Fruit fly (Drosophila melanogaster): ENCODE results near the gene ttk.

ttk gene

DNA sequence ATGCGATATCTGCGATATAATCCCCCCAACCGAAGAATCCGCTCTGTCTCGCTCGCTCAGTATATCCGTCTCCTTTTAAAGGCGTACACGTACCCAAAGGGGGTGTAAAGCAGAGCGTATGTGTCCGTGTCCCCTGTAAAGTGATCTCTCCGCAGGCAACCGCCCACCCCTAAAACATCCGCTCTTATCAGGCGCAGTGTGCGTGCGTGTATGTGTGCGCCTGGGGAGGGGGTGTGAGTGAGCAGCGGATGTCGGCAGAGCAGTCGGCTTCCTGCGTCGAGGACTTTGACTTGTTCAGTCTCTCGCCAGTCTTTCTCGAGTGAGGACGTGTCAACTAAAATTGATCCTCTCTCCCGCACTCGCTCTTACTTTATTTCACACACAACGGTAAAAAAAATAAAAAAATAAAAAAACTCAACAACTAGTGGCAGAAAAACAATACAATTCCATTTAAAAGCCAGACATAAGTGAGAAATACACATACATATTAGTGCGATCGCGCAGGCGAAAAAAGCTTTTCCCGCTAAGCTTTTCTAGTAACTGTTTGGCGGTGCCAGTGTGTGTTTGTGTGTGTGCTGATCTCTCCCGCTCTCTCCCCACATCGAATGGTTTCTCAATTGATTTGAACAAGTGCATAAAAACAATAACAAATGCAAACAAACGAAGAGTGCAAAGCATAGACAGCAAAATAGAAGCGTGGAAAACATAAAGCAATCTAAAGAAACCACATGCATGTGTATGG, 12.0 kb downstream of the ttk start (continued):
- TF ChIP-seq CG10631 (GFP tag; optimal IDR thresholded peaks at IDR 0.05): no peak
- no peak for TF ChIP-seq CG31627 (GFP tag; optimal IDR thresholded peaks at IDR 0.05)
- no peak for TF ChIP-seq Hr38 (GFP tag; optimal IDR thresholded peaks at IDR 0.05)
- no peak; the same call in 2 of the 3 replicates for TF ChIP-seq eg (GFP tag; IDR thresholded peaks at IDR 0.05)
- TF ChIP-seq pdm3 (GFP tag; optimal IDR thresholded peaks at IDR 0.05): no peak
- peak; percentile 2 for TF ChIP-seq fd59A (GFP tag; optimal IDR thresholded peaks at IDR 0.05)
- peak; percentile 41; the same call in 1 of the 2 replicates for TF ChIP-seq CG15336 (GFP tag; IDR thresholded peaks at IDR 0.05)
- no peak for TF ChIP-seq CG7368 (GFP tag; optimal IDR thresholded peaks at IDR 0.05)
- TF ChIP-seq CG11902 (GFP tag; optimal IDR thresholded peaks at IDR 0.05): no peak

dm6 chr3R:31726286-31726685, 12.6 kb downstream of the ttk start:
- TF ChIP-seq Sox14 (GFP tag; optimal IDR thresholded peaks at IDR 0.05): no peak
- TF ChIP-seq Lpt (GFP tag; optimal IDR thresholded peaks at IDR 0.05): no peak
- no peak for TF ChIP-seq spab (GFP tag; optimal IDR thresholded peaks at IDR 0.05)
- no peak for TF ChIP-seq esn (GFP tag; optimal IDR thresholded peaks at IDR 0.05)
- no peak for TF ChIP-seq achi (GFP tag; optimal IDR thresholded peaks at IDR 0.05)
- TF ChIP-seq Smox (GFP tag; optimal IDR thresholded peaks at IDR 0.05): no peak
- no peak for TF ChIP-seq Sox15 (GFP tag; optimal IDR thresholded peaks at IDR 0.05)
- TF ChIP-seq vri (GFP tag; optimal IDR thresholded peaks at IDR 0.05): no peak
- TF ChIP-seq fd85E (GFP tag; optimal IDR thresholded peaks at IDR 0.05): no peak

DNA sequence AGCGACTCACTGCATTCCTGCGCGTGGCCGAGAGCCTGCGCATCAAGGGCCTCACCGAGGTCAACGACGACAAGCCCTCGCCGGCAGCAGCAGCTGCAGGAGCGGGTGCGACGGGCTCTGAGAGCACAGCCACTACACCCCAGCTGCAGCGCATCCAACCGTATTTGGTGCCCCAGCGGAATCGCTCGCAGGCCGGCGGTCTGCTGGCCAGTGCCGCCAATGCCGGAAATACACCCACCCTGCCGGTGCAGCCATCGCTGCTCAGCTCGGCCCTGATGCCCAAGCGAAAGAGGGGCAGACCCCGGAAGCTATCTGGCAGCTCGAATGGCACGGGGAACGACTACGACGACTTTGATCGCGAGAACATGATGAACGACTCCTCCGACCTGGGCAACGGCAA, 14.1 kb downstream of the ttk start:
- no peak for TF ChIP-seq CG4318 (GFP tag; optimal IDR thresholded peaks at IDR 0.05)
- no peak for TF ChIP-seq Blimp-1 (GFP tag; optimal IDR thresholded peaks at IDR 0.05)
- TF ChIP-seq Eip93F (GFP tag; optimal IDR thresholded peaks at IDR 0.05): no peak
- TF ChIP-seq CG8319 (GFP tag; optimal IDR thresholded peaks at IDR 0.05): no peak
- TF ChIP-seq vri (GFP tag; optimal IDR thresholded peaks at IDR 0.05): no peak

DNA sequence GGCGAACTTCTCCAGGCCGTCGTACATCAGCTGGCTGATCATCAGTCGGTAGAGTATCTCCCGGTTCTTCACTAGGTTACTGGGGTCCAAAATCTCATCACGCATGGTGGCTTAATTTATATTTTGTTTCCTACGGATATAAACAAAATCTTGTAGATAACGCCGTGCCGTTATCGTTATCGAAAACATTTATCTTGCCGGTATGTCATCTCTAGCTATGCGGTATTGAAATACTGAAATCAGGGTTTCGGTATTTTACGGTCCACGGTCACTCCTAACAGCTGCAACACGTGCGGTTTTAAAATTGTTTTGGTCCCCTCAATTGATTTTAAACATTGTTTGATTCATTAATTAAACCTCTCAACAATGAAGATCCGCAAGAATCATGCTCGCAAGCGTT, 23.1 kb downstream of the ttk start, which contains the start of the genes CstF50 and CG11563:
TSS of gene CstF50 (minus strand) at position 188 of the 400 bp plus-strand sequence.
TSS of gene CG11563 (plus strand) at position 260 of the 400 bp plus-strand sequence.
- TF ChIP-seq Sox15 (GFP tag; optimal IDR thresholded peaks at IDR 0.05) (no peak), CG1621 (tag; optimal IDR thresholded peaks at IDR 0.05) (peak; percentile 68)

dm6 chr3R:31738060-31738619, 24.5 kb downstream of the ttk start, which contains the start of gene eEF1alpha2:
TSS of gene eEF1alpha2 (plus strand) at chr3R:31738468.
- peak; percentile 10; the same call in 1 of the 2 replicates for TF ChIP-seq Gug (GFP tag; IDR thresholded peaks at IDR 0.05)
- no peak for TF ChIP-seq CG3919 (GFP tag; optimal IDR thresholded peaks at IDR 0.05)

- no peak for TF ChIP-seq fd59A (GFP tag; optimal IDR thresholded peaks at IDR 0.05)
- TF ChIP-seq Met (GFP tag; optimal IDR thresholded peaks at IDR 0.05): no peak
- no peak for TF ChIP-seq Hr39 (GFP tag; optimal IDR thresholded peaks at IDR 0.05)
- no peak for TF ChIP-seq vri (GFP tag; optimal IDR thresholded peaks at IDR 0.05)
- TF ChIP-seq Blimp-1 (GFP tag; optimal IDR thresholded peaks at IDR 0.05): no peak
- TF ChIP-seq salr (GFP tag; optimal IDR thresholded peaks at IDR 0.05): no peak
- TF ChIP-seq CG1621 (tag; optimal IDR thresholded peaks at IDR 0.05): no peak
- no peak for TF ChIP-seq CG31627 (GFP tag; optimal IDR thresholded peaks at IDR 0.05)
- no peak for TF ChIP-seq dac (GFP tag; optimal IDR thresholded peaks at IDR 0.05)
- no peak for TF ChIP-seq Smox (GFP tag; optimal IDR thresholded peaks at IDR 0.05)
These were observed 25.6 kb downstream of the ttk start for dm6 chr3R:31739067-31739786.

Data from whole organism, prepupa.